Worm (Caenorhabditis elegans) whole organism, L4/young adult: ENCODE measurements around the gene gldi-4.

ENCODE experiments used
- W03F9.2 ChIP-seq: fragments of 150-350 bp; optimal IDR thresholded peaks from 2 replicates; lab custom pipeline; 2014; ENCODE audit warnings: missing biosample characterization, missing genetic modification characterization
- dao-5 ChIP-seq: sonication (generic microtip); optimal IDR thresholded peaks from 2 replicates; lab custom pipeline; 2016; ENCODE audit warnings: missing genotype, missing genetic modification characterization, moderate library complexity, missing compliant biosample characterization
- him-1 ChIP-seq: sonication (generic microtip); optimal IDR thresholded peaks from 2 replicates; lab custom pipeline; 2016; ENCODE audit warnings: missing genotype, missing genetic modification reagents, missing genetic modification characterization, missing compliant biosample characterization

gldi-4 gene

ce11 chrIV:7031019-7031418 lies 13.6 kb downstream of the gldi-4 start:
- TF ChIP-seq W03F9.2 (tag; lab: Kevin White, UChicago) (no peak), dao-5 (tag; lab: Kevin White, UChicago) (no peak)

ce11 chrIV:7032459-7032858 lies 15.0 kb downstream of the gldi-4 start, which contains the start of gene C06G3.8:
TSS of gene C06G3.8 (minus strand) at chrIV:7032559.
- TF ChIP-seq him-1 (tag; lab: Kevin White, UChicago) (no peak), dao-5 (tag; lab: Kevin White, UChicago) (no peak), W03F9.2 (tag; lab: Kevin White, UChicago) (no peak)

ce11 chrIV:7035823-7036222 lies 18.4 kb downstream of the gldi-4 start, which contains the start of gene C06G3.3:
TSS of gene C06G3.3 (plus strand) at chrIV:7036123.
- TF ChIP-seq W03F9.2 (tag; lab: Kevin White, UChicago) (no peak), dao-5 (tag; lab: Kevin White, UChicago) (no peak), him-1 (tag; lab: Kevin White, UChicago) (no peak)

- TF ChIP-seq W03F9.2 (tag; lab: Kevin White, UChicago) (no peak), dao-5 (tag; lab: Kevin White, UChicago) (no peak), him-1 (tag; lab: Kevin White, UChicago) (no peak)
Measured at ce11 chrIV:7036790-7037189, 19.4 kb downstream of the gldi-4 start, which contains the start of gene ufl-1. TSS of gene ufl-1 (minus strand) at chrIV:7036859.

- TF ChIP-seq W03F9.2 (tag; lab: Kevin White, UChicago) (peak; percentile 90), dao-5 (tag; lab: Kevin White, UChicago) (no peak), him-1 (tag; lab: Kevin White, UChicago) (peak; percentile 20)
Measured at ce11 chrIV:7039476-7040261, 22.2 kb downstream of the gldi-4 start, which contains the start of the genes cogc-2 and klp-18. TSS of gene cogc-2 (minus strand) at chrIV:7039580. TSS of gene klp-18 (plus strand) at chrIV:7040211.

ce11 chrIV:7043430-7043829 lies 26.0 kb downstream of the gldi-4 start:
- no peak for TF ChIP-seq dao-5 (tag; lab: Kevin White, UChicago)
- TF ChIP-seq W03F9.2 (tag; lab: Kevin White, UChicago) = no peak
- no peak for TF ChIP-seq him-1 (tag; lab: Kevin White, UChicago)

- TF ChIP-seq W03F9.2 (tag; lab: Kevin White, UChicago) (peak; percentile 82), him-1 (tag; lab: Kevin White, UChicago) (no peak), dao-5 (tag; lab: Kevin White, UChicago) (no peak)
Measured at ce11 chrIV:7044552-7045139, 27.2 kb downstream of the gldi-4 start, which contains the start of gene tin-9.1. TSS of gene tin-9.1 (minus strand) at chrIV:7044602.

- TF ChIP-seq dao-5 (tag; lab: Kevin White, UChicago) (no peak), him-1 (tag; lab: Kevin White, UChicago) (no peak), W03F9.2 (tag; lab: Kevin White, UChicago) (no peak)
Measured at ce11 chrIV:7045362-7045936, 28.0 kb downstream of the gldi-4 start.

- TF ChIP-seq dao-5 (tag; lab: Kevin White, UChicago) (no peak), him-1 (tag; lab: Kevin White, UChicago) (no peak), W03F9.2 (tag; lab: Kevin White, UChicago) (no peak)
Measured at ce11 chrIV:7046641-7047361, 29.4 kb downstream of the gldi-4 start.

- TF ChIP-seq him-1 (tag; lab: Kevin White, UChicago) = no peak
- TF ChIP-seq dao-5 (tag; lab: Kevin White, UChicago) = no peak
- TF ChIP-seq W03F9.2 (tag; lab: Kevin White, UChicago) = no peak
Measured at ce11 chrIV:7047762-7048178, 30.3 kb downstream of the gldi-4 start.

- no peak for TF ChIP-seq W03F9.2 (tag; lab: Kevin White, UChicago)
- no peak for TF ChIP-seq dao-5 (tag; lab: Kevin White, UChicago)
- TF ChIP-seq him-1 (tag; lab: Kevin White, UChicago) = no peak
Measured at ce11 chrIV:7048637-7049245, 31.3 kb downstream of the gldi-4 start.

ce11 chrIV:7049672-7050206 lies 32.3 kb downstream of the gldi-4 start, which contains the start of gene nhr-105:
TSS of gene nhr-105 (plus strand) at chrIV:7050156.
- no peak for TF ChIP-seq him-1 (tag; lab: Kevin White, UChicago)
- no peak for TF ChIP-seq dao-5 (tag; lab: Kevin White, UChicago)
- no peak for TF ChIP-seq W03F9.2 (tag; lab: Kevin White, UChicago)
